Fruit fly (Drosophila melanogaster): ENCODE data around the gene Ndfip.

dm6 chr3L:17643985-17644905 is 9.8 kb downstream of the Ndfip start:
- 0 out of 2 replicates have a peak, but pooled peaks have one; percentile 12 for TF ChIP-seq CG15336 (GFP tag; IDR thresholded peaks at IDR 0.05)
- no peak for TF ChIP-seq Blimp-1 (GFP tag; optimal IDR thresholded peaks at IDR 0.05)
- TF ChIP-seq salr (GFP tag; optimal IDR thresholded peaks at IDR 0.05), result no peak
- TF ChIP-seq fd85E (GFP tag; optimal IDR thresholded peaks at IDR 0.05), result no peak
- no peak for TF ChIP-seq dsx (GFP tag; optimal IDR thresholded peaks at IDR 0.05; ENCODE audit: poor library complexity, severe bottlenecking)
- TF ChIP-seq fkh (GFP tag; optimal IDR thresholded peaks at IDR 0.05), result peak; percentile 44
- TF ChIP-seq Smox (GFP tag; optimal IDR thresholded peaks at IDR 0.05), result no peak
- no peak for TF ChIP-seq Gug (GFP tag; IDR thresholded peaks at IDR 0.05)
- TF ChIP-seq CG9139 (GFP tag; optimal IDR thresholded peaks at IDR 0.05), result no peak
- no peak for TF ChIP-seq CG4318 (GFP tag; optimal IDR thresholded peaks at IDR 0.05)
- no peak for TF ChIP-seq lz (GFP tag; optimal IDR thresholded peaks at IDR 0.05)
- TF ChIP-seq achi (GFP tag; optimal IDR thresholded peaks at IDR 0.05), result no peak
